Worm (Caenorhabditis elegans) whole organism, midembryonic: Measurements from ENCODE around the gene F54F2.6.

Experiments
- T22C8.4 ChIP-seq: fragments of 200-800 bp; sonication (Bioruptor generic); IDR thresholded peaks from 2 replicates; pipeline ENCODE4 v1.3.6; 2022; ENCODE audit warnings: missing genetic modification characterization, missing compliant biosample characterization
- cog-1 ChIP-seq: sonication (generic microtip); optimal IDR thresholded peaks from 2 replicates; lab custom pipeline; 2016; ENCODE audit warnings: missing genetic modification characterization, missing compliant biosample characterization
- flt-1 ChIP-seq: fragments of 200-800 bp; sonication (Bioruptor generic); IDR thresholded peaks from 2 replicates; pipeline ENCODE4 v1.3.6; 2022; ENCODE audit warnings: missing genetic modification characterization, missing compliant biosample characterization
- klf-2 ChIP-seq: fragments of 200-800 bp; sonication (Bioruptor generic); conservative IDR thresholded peaks from 2 replicates; pipeline ENCODE4 v1.3.6; 2022; ENCODE audit warnings: missing genetic modification reagents, missing genetic modification characterization, missing compliant biosample characterization
- med-1 ChIP-seq: sonication (generic microtip); optimal IDR thresholded peaks from 2 replicates; lab custom pipeline; 2017; ENCODE audit warnings: missing genetic modification characterization, mild to moderate bottlenecking, missing compliant biosample characterization, antibody characterized with exemption, missing genetic modification reagents; ENCODE audit not compliant: insufficient read depth
- ref-1 ChIP-seq: fragments of 200-800 bp; sonication (Bioruptor generic); conservative IDR thresholded peaks from 2 replicates; pipeline ENCODE4 v1.3.6; 2022; ENCODE audit warnings: missing genetic modification reagents, missing genetic modification characterization, missing compliant biosample characterization
- tab-1 ChIP-seq: fragments of 200-800 bp; sonication (Bioruptor generic); IDR thresholded peaks from 2 replicates; pipeline ENCODE4 v1.3.6; 2022; ENCODE audit warnings: missing genetic modification characterization, missing compliant biosample characterization
- ztf-23 ChIP-seq: fragments of 200-800 bp; sonication (Bioruptor generic); IDR thresholded peaks from 2 replicates; pipeline ENCODE4 v1.3.6; 2022; ENCODE audit warnings: missing genetic modification reagents, missing genetic modification characterization, missing compliant biosample characterization
- ztf-29 ChIP-seq: fragments of 200-800 bp; sonication (Bioruptor generic); IDR thresholded peaks from 2 replicates; pipeline ENCODE4 v1.3.6; 2022; ENCODE audit warnings: missing genetic modification reagents, missing genetic modification characterization, missing compliant biosample characterization

F54F2.6 gene

DNA sequence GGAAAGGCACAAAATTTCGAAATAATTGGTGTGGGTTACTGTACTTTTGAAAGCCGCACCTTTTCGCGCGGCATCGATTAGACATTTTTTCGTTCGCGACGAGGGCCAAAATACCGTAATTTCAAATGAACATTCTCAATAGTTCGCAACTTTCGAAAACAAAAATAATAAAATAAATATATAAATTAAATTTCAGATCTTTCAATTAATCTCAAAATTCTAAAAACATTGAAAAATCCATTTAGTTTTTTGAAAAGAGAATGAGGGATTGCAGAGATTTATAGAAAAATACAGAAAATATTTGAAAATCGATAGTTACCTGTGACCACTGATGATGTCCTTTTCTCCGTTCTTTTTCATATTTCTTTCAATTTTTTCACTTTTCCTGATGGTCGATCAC is 14.4 kb downstream of the F54F2.6 start, which contains the start of gene K02D10.8:
Gene K02D10.8, plus strand, starts transcription at position 301 of the 400 bp plus-strand sequence.
- TF ChIP-seq tab-1 (no peak), ztf-23 (no peak), med-1 (GFP tag; lab: Kevin White, UChicago) (no peak), T22C8.4 (no peak), cog-1 (tag; lab: Kevin White, UChicago) (no peak), ztf-29 (GFP tag; lab: Robert Waterston, UW) (no peak), klf-2 (no peak), flt-1 (GFP tag; lab: Robert Waterston, UW) (no peak), ref-1 (GFP tag; lab: Robert Waterston, UW) (no peak)

DNA sequence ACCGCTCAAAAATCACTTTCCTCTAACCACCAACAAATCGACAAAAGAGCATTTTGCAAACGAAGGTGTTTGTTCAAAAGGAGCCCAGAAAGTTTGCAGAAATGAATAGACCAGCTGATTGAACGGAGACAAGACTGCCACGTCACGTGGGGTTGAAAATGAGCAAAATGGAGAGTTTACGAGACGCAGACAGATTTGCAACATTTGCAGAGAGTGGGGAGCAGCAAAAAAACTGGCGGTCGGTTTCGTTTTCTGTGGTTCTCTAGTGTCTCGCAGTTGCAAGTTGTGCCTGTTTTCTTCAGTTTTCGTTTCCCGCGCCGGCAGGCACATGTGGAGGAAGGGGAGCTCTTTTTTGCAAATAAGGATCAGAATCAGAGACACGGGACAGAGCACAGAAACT is 15.1 kb downstream of the F54F2.6 start:
- TF ChIP-seq T22C8.4 = no peak
- TF ChIP-seq ref-1 (GFP tag; lab: Robert Waterston, UW) = no peak
- no peak for TF ChIP-seq flt-1 (GFP tag; lab: Robert Waterston, UW)
- no peak for TF ChIP-seq med-1 (GFP tag; lab: Kevin White, UChicago)
- no peak for TF ChIP-seq klf-2
- TF ChIP-seq cog-1 (tag; lab: Kevin White, UChicago) = no peak
- no peak for TF ChIP-seq ztf-29 (GFP tag; lab: Robert Waterston, UW)
- no peak for TF ChIP-seq ztf-23
- TF ChIP-seq tab-1 = no peak

DNA sequence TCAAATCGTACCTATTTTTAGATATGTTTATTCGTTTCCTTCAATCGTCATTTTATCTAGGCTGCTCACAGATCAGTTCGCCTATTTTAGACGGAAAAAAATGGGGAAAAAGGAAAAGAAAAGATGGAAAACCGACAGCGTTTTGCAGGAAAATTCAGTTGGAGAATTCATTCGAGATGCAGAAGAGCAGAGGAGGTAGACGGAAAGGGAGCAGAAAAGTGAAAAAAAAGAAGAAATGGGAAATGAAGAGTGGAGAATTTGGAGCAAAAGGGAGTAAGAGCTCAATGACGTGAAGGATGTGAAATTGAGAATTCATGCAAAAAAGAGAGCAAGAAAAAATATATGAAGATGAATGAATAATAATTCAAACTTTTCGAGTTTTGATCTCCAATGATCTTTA is 16.0 kb downstream of the F54F2.6 start:
- TF ChIP-seq tab-1 = no peak
- no peak for TF ChIP-seq med-1 (GFP tag; lab: Kevin White, UChicago)
- no peak for TF ChIP-seq klf-2
- TF ChIP-seq ztf-29 (GFP tag; lab: Robert Waterston, UW) = no peak

DNA sequence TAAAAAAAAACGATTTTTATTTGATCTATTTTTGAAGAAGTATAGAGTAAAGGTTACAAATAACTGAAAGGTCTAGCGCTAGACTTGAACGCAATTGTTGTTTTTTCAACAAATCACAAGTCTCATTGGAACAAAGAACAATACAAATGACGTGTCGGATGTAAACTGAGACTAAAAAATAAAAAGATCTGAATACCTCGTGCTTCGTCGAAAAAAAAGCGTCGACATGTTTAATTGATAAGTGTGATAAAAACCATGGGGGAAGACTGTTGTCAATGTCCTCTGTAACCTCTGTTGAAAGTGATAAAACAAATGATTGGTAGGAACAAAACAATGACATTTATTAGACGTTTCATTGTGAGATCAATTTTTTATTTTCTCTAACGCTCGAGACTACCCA is 17.8 kb downstream of the F54F2.6 start:
- no peak for TF ChIP-seq ref-1 (GFP tag; lab: Robert Waterston, UW)

- TF ChIP-seq ref-1 (GFP tag; lab: Robert Waterston, UW) = no peak
- no peak for TF ChIP-seq ztf-23
- no peak for TF ChIP-seq T22C8.4
- TF ChIP-seq klf-2 = no peak
- TF ChIP-seq med-1 (GFP tag; lab: Kevin White, UChicago) = no peak
- no peak for TF ChIP-seq tab-1
- TF ChIP-seq cog-1 (tag; lab: Kevin White, UChicago) = no peak
- TF ChIP-seq flt-1 (GFP tag; lab: Robert Waterston, UW) = no peak
- TF ChIP-seq ztf-29 (GFP tag; lab: Robert Waterston, UW) = no peak
These were observed 18.4 kb downstream of the F54F2.6 start for ce11 chrIII:8782080-8782479.

DNA sequence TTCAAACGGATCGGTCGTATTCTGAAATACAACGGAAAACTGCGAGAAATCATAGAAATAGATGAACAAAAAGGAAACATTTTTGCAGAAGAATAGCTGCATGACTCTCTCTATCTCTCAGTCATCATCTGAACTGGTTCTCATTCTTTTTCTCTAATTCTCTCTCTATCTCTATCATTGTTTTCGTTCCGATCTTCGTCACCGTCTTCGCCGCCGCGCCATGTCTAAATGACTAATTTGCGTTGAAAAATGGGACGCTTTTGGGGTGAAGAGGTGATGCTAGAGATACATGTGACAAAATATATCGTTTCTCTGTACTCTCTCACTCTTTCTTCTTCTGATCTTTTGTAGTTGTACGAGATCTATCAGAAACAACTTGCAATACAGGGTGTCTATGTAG is 20.0 kb downstream of the F54F2.6 start:
- TF ChIP-seq ztf-23 = no peak
- TF ChIP-seq cog-1 (tag; lab: Kevin White, UChicago) = no peak
- no peak for TF ChIP-seq T22C8.4
- TF ChIP-seq tab-1 = no peak
- no peak for TF ChIP-seq ztf-29 (GFP tag; lab: Robert Waterston, UW)
- TF ChIP-seq klf-2 = no peak
- no peak for TF ChIP-seq med-1 (GFP tag; lab: Kevin White, UChicago)
- no peak for TF ChIP-seq ref-1 (GFP tag; lab: Robert Waterston, UW)
- no peak for TF ChIP-seq flt-1 (GFP tag; lab: Robert Waterston, UW)

ce11 chrIII:8779912-8780311 is 20.6 kb downstream of the F54F2.6 start, which contains the start of gene K02D10.4:
TSS of gene K02D10.4 (minus strand) at chrIII:8780012.
- TF ChIP-seq med-1 (GFP tag; lab: Kevin White, UChicago) (no peak), klf-2 (no peak), flt-1 (GFP tag; lab: Robert Waterston, UW) (no peak), cog-1 (tag; lab: Kevin White, UChicago) (no peak), tab-1 (no peak), T22C8.4 (no peak), ztf-29 (GFP tag; lab: Robert Waterston, UW) (no peak), ztf-23 (no peak), ref-1 (GFP tag; lab: Robert Waterston, UW) (no peak)

DNA sequence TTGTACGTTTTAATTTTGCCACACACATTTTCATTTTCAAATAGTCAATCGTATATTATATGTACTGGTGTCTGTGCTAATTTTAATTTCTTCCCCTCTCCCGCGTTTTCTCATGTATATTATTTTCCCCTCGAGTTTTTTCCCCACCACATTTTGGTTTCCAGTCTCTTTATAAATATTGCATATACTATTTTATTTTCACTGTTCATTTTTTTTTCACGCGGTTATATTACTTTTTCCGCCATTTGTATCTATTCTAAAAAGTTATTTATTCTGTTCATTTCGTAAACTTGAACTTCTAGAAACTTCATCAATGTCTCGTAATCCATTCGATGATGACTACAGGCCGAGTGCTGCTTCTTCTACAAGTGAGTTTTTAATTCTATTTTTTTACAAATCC is 24.5 kb downstream of the F54F2.6 start, which contains the start of gene snap-29:
Gene snap-29, plus strand, starts transcription at position 301 of the 400 bp plus-strand sequence.
- TF ChIP-seq ref-1 (GFP tag; lab: Robert Waterston, UW) = no peak
- TF ChIP-seq T22C8.4 = no peak
- TF ChIP-seq ztf-23 = no peak
- TF ChIP-seq klf-2 = no peak

DNA sequence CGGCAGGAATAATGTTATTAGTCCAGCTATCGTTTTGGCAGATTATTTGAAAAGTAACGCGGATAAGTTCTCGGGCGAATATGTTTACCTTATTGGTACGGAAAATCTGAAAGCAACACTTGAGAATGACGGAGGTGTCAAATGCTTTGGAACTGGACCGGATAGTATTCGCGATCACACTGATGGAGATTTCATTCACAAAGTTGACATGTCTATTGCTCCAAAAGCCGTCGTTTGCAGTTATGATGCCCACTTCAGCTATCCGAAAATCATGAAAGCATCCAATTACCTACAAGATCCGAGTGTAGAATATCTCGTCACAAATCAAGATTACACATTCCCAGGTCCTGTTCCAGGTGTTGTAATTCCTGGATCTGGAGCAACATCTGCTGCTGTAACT is 27.1 kb downstream of the F54F2.6 start:
- TF ChIP-seq T22C8.4 (no peak), cog-1 (tag; lab: Kevin White, UChicago) (no peak), flt-1 (GFP tag; lab: Robert Waterston, UW) (no peak), ref-1 (GFP tag; lab: Robert Waterston, UW) (no peak), ztf-23 (no peak), klf-2 (no peak), med-1 (GFP tag; lab: Kevin White, UChicago) (no peak), tab-1 (no peak), ztf-29 (GFP tag; lab: Robert Waterston, UW) (no peak)

DNA sequence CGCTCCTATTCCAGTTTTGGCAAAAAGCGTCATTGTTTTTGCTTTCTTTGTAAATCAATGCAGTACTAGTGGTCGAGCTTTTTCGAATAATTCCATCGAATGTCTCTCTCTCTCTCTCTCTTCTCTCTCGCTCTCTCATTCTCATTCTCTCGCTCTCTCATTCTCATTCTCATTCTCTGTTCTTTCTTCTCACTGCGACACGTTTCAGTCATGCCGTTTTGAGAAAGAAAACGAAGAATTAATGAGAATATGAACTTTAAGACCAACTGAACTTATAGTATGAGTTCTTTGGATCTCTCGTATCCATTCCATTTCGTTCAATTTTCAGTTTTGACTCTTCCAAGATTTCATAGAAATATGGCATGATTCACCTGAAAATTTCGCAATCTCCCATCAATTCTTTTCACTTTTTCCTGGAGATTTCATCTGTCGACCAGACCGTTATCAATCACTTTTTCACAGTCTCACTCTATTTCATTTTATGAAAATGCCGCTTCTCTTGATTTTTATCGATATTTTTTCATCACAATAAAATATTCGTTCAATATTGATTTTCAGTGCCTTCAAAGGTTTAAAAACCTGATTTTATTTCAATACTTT is 28.0 kb downstream of the F54F2.6 start:
- TF ChIP-seq ref-1 (GFP tag; lab: Robert Waterston, UW) = no peak
- TF ChIP-seq klf-2 = no peak
- no peak for TF ChIP-seq flt-1 (GFP tag; lab: Robert Waterston, UW)
- TF ChIP-seq ztf-29 (GFP tag; lab: Robert Waterston, UW) = no peak
- no peak for TF ChIP-seq T22C8.4
- no peak for TF ChIP-seq tab-1
- no peak for TF ChIP-seq med-1 (GFP tag; lab: Kevin White, UChicago)
- no peak for TF ChIP-seq cog-1 (tag; lab: Kevin White, UChicago)
- no peak for TF ChIP-seq ztf-23
